Fruit fly (Drosophila melanogaster) whole organism, embryonic: ENCODE measurements around the gene CG17982.

ENCODE experiments used
- Adf1 ChIP-seq: fragments of 200-800 bp; sonication (Bioruptor generic); IDR thresholded peaks from 2 replicates; pipeline ENCODE4 v1.3.6; 2022; ENCODE audit warnings: missing biosample characterization, missing genetic modification characterization
- Bdp1 ChIP-seq: fragments of 200-800 bp; sonication (Bioruptor generic); optimal IDR thresholded peaks from 3 replicates; lab custom pipeline; 2016; ENCODE audit warnings: missing biosample characterization, missing genetic modification characterization
- C15 ChIP-seq: fragments of 200-800 bp; sonication (Bioruptor generic); IDR thresholded peaks from 3 replicates; pipeline ENCODE4 v1.3.6; 2022; ENCODE audit warnings: missing biosample characterization, missing genetic modification characterization
- CG10366 ChIP-seq: fragments of 200-800 bp; sonication (Bioruptor generic); IDR thresholded peaks from 2 replicates; pipeline ENCODE4 v1.3.6; 2022; ENCODE audit warnings: missing biosample characterization, missing genetic modification characterization
- CG10462 ChIP-seq: fragments of 200-800 bp; sonication (Bioruptor generic); optimal IDR thresholded peaks from 2 replicates; lab custom pipeline; 2016; ENCODE audit warnings: missing biosample characterization, missing genetic modification characterization
- CG12769 ChIP-seq: fragments of 200-800 bp; sonication (Bioruptor generic); optimal IDR thresholded peaks from 2 replicates; lab custom pipeline; 2019; ENCODE audit warnings: missing biosample characterization, mild to moderate bottlenecking, missing genetic modification characterization, moderate library complexity
- CG13296 ChIP-seq: fragments of 200-800 bp; sonication (Bioruptor generic); optimal IDR thresholded peaks from 3 replicates; lab custom pipeline; 2018; ENCODE audit warnings: missing biosample characterization, mild to moderate bottlenecking, missing genetic modification characterization
- CG14667 ChIP-seq: fragments of 200-800 bp; sonication (Bioruptor generic); IDR thresholded peaks from 2 replicates; pipeline ENCODE4 v1.3.6; 2022; ENCODE audit warnings: missing biosample characterization, missing genetic modification characterization
- CG1603 ChIP-seq: fragments of 200-800 bp; sonication (Bioruptor generic); optimal IDR thresholded peaks from 2 replicates; lab custom pipeline; 2019; ENCODE audit warnings: missing biosample characterization, mild to moderate bottlenecking, missing genetic modification characterization, moderate library complexity
- CG16779 ChIP-seq: fragments of 200-800 bp; sonication (Bioruptor generic); IDR thresholded peaks from 2 replicates; pipeline ENCODE4 v1.3.6; 2022; ENCODE audit warnings: missing biosample characterization, missing genetic modification characterization
- CG16815 ChIP-seq: fragments of 200-800 bp; sonication (Bioruptor generic); optimal IDR thresholded peaks from 3 replicates; lab custom pipeline; 2017; ENCODE audit warnings: missing biosample characterization, mild to moderate bottlenecking, missing genetic modification characterization
- CG17568 ChIP-seq: fragments of 200-800 bp; sonication (Bioruptor generic); optimal IDR thresholded peaks from 2 replicates; lab custom pipeline; 2018; ENCODE audit warnings: missing biosample characterization, mild to moderate bottlenecking, missing genetic modification characterization, moderate library complexity
- CG2116 ChIP-seq: fragments of 200-800 bp; sonication (Bioruptor generic); optimal IDR thresholded peaks from 3 replicates; lab custom pipeline; 2018; ENCODE audit warnings: missing biosample characterization, mild to moderate bottlenecking, missing genetic modification characterization
- CG3847 ChIP-seq: fragments of 200-800 bp; sonication (Bioruptor generic); IDR thresholded peaks from 2 replicates; pipeline ENCODE4 v1.3.6; 2022; ENCODE audit warnings: missing biosample characterization, missing genetic modification characterization
- CG4424 ChIP-seq: fragments of 200-800 bp; sonication (Bioruptor generic); optimal IDR thresholded peaks from 3 replicates; lab custom pipeline; 2016; ENCODE audit warnings: missing biosample characterization, missing genetic modification characterization
- CG9797 ChIP-seq: fragments of 200-800 bp; sonication (Bioruptor generic); optimal IDR thresholded peaks from 3 replicates; lab custom pipeline; 2018; ENCODE audit warnings: missing biosample characterization, mild to moderate bottlenecking, missing genetic modification characterization
- CG9932 ChIP-seq: fragments of 200-800 bp; sonication (Bioruptor generic); IDR thresholded peaks from 2 replicates; pipeline ENCODE4 v1.3.6; 2022; ENCODE audit warnings: missing biosample characterization, missing genetic modification characterization
- CoRest ChIP-seq: fragments of 200-800 bp; sonication (Bioruptor generic); optimal IDR thresholded peaks from 3 replicates; lab custom pipeline; 2018; ENCODE audit warnings: missing biosample characterization, mild to moderate bottlenecking, missing genetic modification characterization, moderate library complexity
- Doc2 ChIP-seq: fragments of 200-800 bp; sonication (Bioruptor generic); IDR thresholded peaks from 2 replicates; pipeline ENCODE4 v1.3.6; 2022; ENCODE audit warnings: missing biosample characterization, missing genetic modification characterization
- Doc3 ChIP-seq: fragments of 200-800 bp; sonication (Bioruptor generic); IDR thresholded peaks from 3 replicates; pipeline ENCODE4 v1.3.6; 2022; ENCODE audit warnings: missing biosample characterization, missing genetic modification characterization; ENCODE audit not compliant: partially characterized antibody
- Drgx ChIP-seq: fragments of 200-800 bp; sonication (Bioruptor generic); IDR thresholded peaks from 2 replicates; pipeline ENCODE4 v1.3.6; 2022; ENCODE audit warnings: missing biosample characterization, missing genetic modification characterization
- E2f2 ChIP-seq: fragments of 200-800 bp; sonication (Bioruptor generic); IDR thresholded peaks from 2 replicates; pipeline ENCODE4 v1.3.6; 2022; ENCODE audit warnings: missing biosample characterization, missing genetic modification characterization
- Fer1 ChIP-seq: fragments of 200-800 bp; sonication (Bioruptor generic); optimal IDR thresholded peaks from 2 replicates; lab custom pipeline; 2017; ENCODE audit warnings: missing biosample characterization, mild to moderate bottlenecking, missing genetic modification characterization
- H15 ChIP-seq: fragments of 200-800 bp; sonication (Bioruptor generic); IDR thresholded peaks from 3 replicates; pipeline ENCODE4 v1.3.6; 2022; ENCODE audit warnings: missing biosample characterization, missing genetic modification characterization
- Hr51 ChIP-seq, 2 experiments: fragments of 200-800 bp; sonication (Bioruptor generic); optimal IDR thresholded peaks; 2 replicates in 1 of 2; 3 replicates in 1 of 2; lab custom pipeline; 2016 to 2018; ENCODE audit warnings: missing biosample characterization in 2 of 2, missing genetic modification characterization in 2 of 2, mild to moderate bottlenecking in 1 of 2, moderate library complexity in 1 of 2
- Mrtf ChIP-seq: fragments of 200-800 bp; sonication (Bioruptor generic); IDR thresholded peaks from 3 replicates; pipeline ENCODE4 v1.3.6; 2022; ENCODE audit warnings: missing biosample characterization, missing genetic modification characterization
- Pdp1 ChIP-seq, 2 experiments: fragments of 200-800 bp; sonication (Bioruptor generic); optimal IDR thresholded peaks; 3 replicates each; lab custom pipeline; 2016; ENCODE audit warnings: missing biosample characterization in 2 of 2, missing genetic modification characterization in 2 of 2, mild to moderate bottlenecking in 1 of 2, moderate library complexity in 1 of 2
- Sox100B ChIP-seq: fragments of 200-800 bp; sonication (Bioruptor generic); optimal IDR thresholded peaks from 3 replicates; lab custom pipeline; 2018; ENCODE audit warnings: missing biosample characterization, mild to moderate bottlenecking, missing genetic modification characterization
- Sry-β ChIP-seq: fragments of 200-800 bp; sonication (Bioruptor generic); optimal IDR thresholded peaks from 2 replicates; lab custom pipeline; 2018; ENCODE audit warnings: missing biosample characterization, mild to moderate bottlenecking, missing genetic modification characterization, moderate library complexity
- Taf1 ChIP-seq: fragments of 200-800 bp; sonication (Bioruptor generic); IDR thresholded peaks from 2 replicates; pipeline ENCODE4 v1.3.6; 2022; ENCODE audit warnings: missing biosample characterization, missing genetic modification characterization
- amos ChIP-seq: fragments of 200-800 bp; sonication (Bioruptor generic); IDR thresholded peaks from 2 replicates; pipeline ENCODE4 v1.3.6; 2022; ENCODE audit warnings: missing biosample characterization, missing genetic modification characterization; ENCODE audit not compliant: partially characterized antibody
- az2 ChIP-seq: fragments of 200-800 bp; sonication (Bioruptor generic); optimal IDR thresholded peaks from 3 replicates; lab custom pipeline; 2016; ENCODE audit warnings: missing biosample characterization, missing genetic modification characterization
- crp ChIP-seq, 2 experiments: fragments of 200-800 bp; sonication (Bioruptor generic); optimal IDR thresholded peaks; 2 replicates in 1 of 2; 3 replicates in 1 of 2; lab custom pipeline; 2017; ENCODE audit warnings: missing biosample characterization in 2 of 2, missing genetic modification characterization in 2 of 2, mild to moderate bottlenecking in 1 of 2, moderate library complexity in 1 of 2
- dati ChIP-seq: fragments of 200-800 bp; sonication (Bioruptor generic); IDR thresholded peaks from 2 replicates; pipeline ENCODE4 v1.3.6; 2022; ENCODE audit warnings: missing biosample characterization, missing genetic modification characterization
- dysf ChIP-seq: fragments of 200-800 bp; sonication (Bioruptor generic); IDR thresholded peaks from 3 replicates; pipeline ENCODE4 v1.3.6; 2022; ENCODE audit warnings: missing biosample characterization, missing genetic modification characterization
- fd64A ChIP-seq: fragments of 200-800 bp; sonication (Bioruptor generic); optimal IDR thresholded peaks from 3 replicates; lab custom pipeline; 2018; ENCODE audit warnings: missing biosample characterization, mild to moderate bottlenecking, missing genetic modification characterization
- gsb-n ChIP-seq: fragments of 200-800 bp; sonication (Bioruptor generic); optimal IDR thresholded peaks from 3 replicates; lab custom pipeline; 2018; ENCODE audit warnings: missing biosample characterization, mild to moderate bottlenecking, missing genetic modification characterization
- insv ChIP-seq, 2 experiments: fragments of 200-800 bp; sonication (Bioruptor generic); optimal IDR thresholded peaks; 3 replicates each; lab custom pipeline; 2016 to 2018; ENCODE audit warnings: missing biosample characterization in 2 of 2, missing genetic modification characterization in 2 of 2
- lmd ChIP-seq: fragments of 200-800 bp; sonication (Bioruptor generic); IDR thresholded peaks from 2 replicates; pipeline ENCODE4 v1.3.6; 2022; ENCODE audit warnings: missing biosample characterization, missing genetic modification characterization
- mld ChIP-seq: fragments of 200-800 bp; sonication (Bioruptor generic); IDR thresholded peaks from 3 replicates; pipeline ENCODE4 v1.3.6; 2022; ENCODE audit warnings: missing biosample characterization, missing genetic modification characterization; ENCODE audit not compliant: partially characterized antibody
- nmo ChIP-seq: fragments of 200-800 bp; sonication (Bioruptor generic); optimal IDR thresholded peaks from 2 replicates; lab custom pipeline; 2018; ENCODE audit warnings: missing biosample characterization, mild to moderate bottlenecking, missing genetic modification characterization, moderate library complexity
- p53 ChIP-seq: fragments of 200-800 bp; sonication (Bioruptor generic); optimal IDR thresholded peaks from 2 replicates; lab custom pipeline; 2016; ENCODE audit warnings: missing biosample characterization, missing genetic modification characterization
- pita ChIP-seq: fragments of 200-800 bp; sonication (Bioruptor generic); optimal IDR thresholded peaks from 2 replicates; lab custom pipeline; 2017; ENCODE audit warnings: missing biosample characterization, mild to moderate bottlenecking, missing genetic modification characterization
- slou ChIP-seq: fragments of 200-800 bp; sonication (Bioruptor generic); optimal IDR thresholded peaks from 3 replicates; lab custom pipeline; 2016; ENCODE audit warnings: missing biosample characterization, missing genetic modification characterization
- tgo ChIP-seq: fragments of 200-800 bp; sonication (Bioruptor generic); IDR thresholded peaks from 3 replicates; pipeline ENCODE4 v1.3.6; 2022; ENCODE audit warnings: missing biosample characterization, missing genetic modification characterization
- trem ChIP-seq: fragments of 200-800 bp; optimal IDR thresholded peaks from 3 replicates; lab custom pipeline; 2019; ENCODE audit warnings: missing biosample characterization, mild to moderate bottlenecking, missing genetic modification characterization, moderate library complexity
- vvl ChIP-seq: fragments of 200-800 bp; sonication (Bioruptor generic); IDR thresholded peaks from 2 replicates; pipeline ENCODE4 v1.3.6; 2022; ENCODE audit warnings: missing biosample characterization, missing genetic modification characterization
- wek ChIP-seq: fragments of 200-800 bp; sonication (Bioruptor generic); optimal IDR thresholded peaks from 3 replicates; lab custom pipeline; 2018; ENCODE audit warnings: missing biosample characterization, mild to moderate bottlenecking, missing genetic modification characterization, moderate library complexity

Gene CG17982

DNA sequence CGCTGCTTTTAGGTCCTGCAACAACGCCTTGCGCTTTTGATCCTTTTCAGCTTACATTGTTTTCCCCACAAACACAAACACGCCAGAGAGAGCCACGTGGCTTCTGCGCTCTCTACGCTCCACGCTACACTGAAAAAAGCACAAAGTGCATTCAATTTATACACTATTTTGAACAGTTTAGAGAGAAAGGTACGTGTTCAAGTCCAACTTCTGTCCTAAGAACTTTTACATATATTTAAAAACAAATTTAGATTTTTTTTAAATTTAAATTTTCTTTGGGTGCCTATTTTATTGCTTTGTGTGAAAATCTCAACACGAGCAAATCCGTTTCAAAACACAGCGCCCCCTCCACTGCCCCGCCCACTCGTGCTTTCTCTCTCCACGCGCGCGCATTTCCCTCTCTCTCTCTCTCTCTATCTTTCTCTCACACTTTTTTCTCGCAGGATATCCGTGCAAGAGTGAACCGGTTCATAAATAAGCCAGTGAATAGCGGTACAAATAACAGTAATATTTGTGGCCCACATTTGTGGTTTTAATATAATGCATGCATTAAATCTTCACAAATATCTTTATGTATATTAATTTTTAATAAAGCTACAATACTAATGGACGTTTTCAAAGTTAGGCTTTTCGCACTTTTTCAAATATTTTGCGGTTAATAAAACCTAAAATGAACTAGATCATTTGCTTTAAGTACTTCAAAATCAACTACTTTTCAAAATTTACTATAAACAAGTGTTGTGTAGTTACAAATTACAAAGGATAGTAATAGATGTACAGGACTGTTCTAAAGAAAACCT, 43.4 kb downstream of the CG17982 start (continued):
- peak; percentile 81; the same call in 2 of the 3 replicates for TF ChIP-seq H15 (GFP tag; lab: Robert Waterston, UW)
- peak; percentile 61 for TF ChIP-seq CG16815
- TF ChIP-seq CoRest (tag; lab: Kevin White, UChicago) = peak; percentile 77
- no peak for TF ChIP-seq wek (GFP tag; lab: Kevin White, UChicago)
- no peak for TF ChIP-seq Doc3
- peak; percentile 49 for TF ChIP-seq fd64A (GFP tag; lab: Kevin White, UChicago)
- peak; percentile 63 for TF ChIP-seq Adf1 (GFP tag; lab: Robert Waterston, UW)
- peak; percentile 67 for TF ChIP-seq CG12769 (tag; lab: Kevin White, UChicago)
- TF ChIP-seq tgo = peak; percentile 86
- peak; percentile 59 for TF ChIP-seq dati (GFP tag; lab: Robert Waterston, UW)
- peak; percentile 39 for TF ChIP-seq CG10462 (GFP tag; lab: Kevin White, UChicago)
- peak; percentile 85 for TF ChIP-seq lmd (GFP tag; lab: Robert Waterston, UW)
- TF ChIP-seq Bdp1 (GFP tag; lab: Kevin White, UChicago) = peak; percentile 31
- peak; percentile 69; the same call in 1 of the 3 replicates for TF ChIP-seq C15
- peak; percentile 49 to 87 for TF ChIP-seq Hr51 (GFP tag; optimal IDR thresholded peaks at IDR 0.05; lab: Kevin White, UChicago)
- TF ChIP-seq Doc2 (GFP tag; lab: Robert Waterston, UW) = no peak
- peak; percentile 51; the same call in 1 of the 2 replicates for TF ChIP-seq Taf1
- TF ChIP-seq Drgx (GFP tag; lab: Robert Waterston, UW) = peak; percentile 91
- TF ChIP-seq CG13296 = peak; percentile 84
- peak; percentile 90 for TF ChIP-seq dysf
- TF ChIP-seq, all 482 proteins: peak for 362

DNA sequence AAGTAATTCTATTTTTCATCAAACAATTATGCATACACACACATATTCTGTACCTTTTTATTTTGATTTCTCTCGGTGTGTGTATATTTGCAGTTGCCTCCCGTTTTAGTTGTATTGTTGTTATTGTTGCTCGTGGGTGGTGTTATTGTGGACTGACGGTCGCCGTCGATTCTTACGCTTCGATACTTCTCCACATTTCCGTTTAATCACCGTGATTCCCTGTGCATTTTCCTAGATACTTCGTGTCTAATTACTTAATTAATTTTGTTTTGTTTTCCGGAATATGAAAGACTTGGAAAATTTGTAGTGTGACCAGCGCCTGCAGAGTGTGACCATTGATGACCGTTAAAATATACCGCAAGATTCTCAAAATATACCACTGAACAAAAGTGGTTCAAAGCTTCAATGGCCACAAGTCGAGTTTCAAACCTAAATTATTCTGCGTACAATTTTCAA, 49.9 kb downstream of the CG17982 start, which contains the start of gene UbcE2H:
UbcE2H (minus strand) TSS at position 343 of the 456 bp plus-strand sequence.
- TF ChIP-seq CG1603 (tag; lab: Kevin White, UChicago) = peak; percentile 71
- TF ChIP-seq CG14667 (GFP tag; lab: Robert Waterston, UW) = no peak
- TF ChIP-seq amos (GFP tag; lab: Robert Waterston, UW) = no peak; the same call in 1 of the 2 replicates
- no peak for TF ChIP-seq mld
- TF ChIP-seq az2 (GFP tag; lab: Kevin White, UChicago) = no peak
- TF ChIP-seq CG9797 = peak; percentile 92
- TF ChIP-seq CG9932 (GFP tag; lab: Robert Waterston, UW) = no peak
- TF ChIP-seq CG4424 (GFP tag; lab: Kevin White, UChicago) = no peak
- peak; percentile 63 for TF ChIP-seq trem (tag; lab: Kevin White, UChicago)
- TF ChIP-seq CG16779 (GFP tag; lab: Robert Waterston, UW) = no peak
- no peak for TF ChIP-seq CG16815
- no peak for TF ChIP-seq Sry-β (GFP tag; lab: Kevin White, UChicago)
- TF ChIP-seq slou (GFP tag; lab: Kevin White, UChicago) = no peak
- TF ChIP-seq CoRest (tag; lab: Kevin White, UChicago) = peak; percentile 60
- TF ChIP-seq insv (GFP tag; optimal IDR thresholded peaks at IDR 0.05; lab: Kevin White, UChicago) = peak in 1 of 2 experiments; percentile 7
- no peak for TF ChIP-seq gsb-n (tag; lab: Kevin White, UChicago)
- TF ChIP-seq Fer1 (GFP tag; lab: Kevin White, UChicago) = no peak
- no peak for TF ChIP-seq p53
- peak; percentile 70 for TF ChIP-seq pita (GFP tag; lab: Kevin White, UChicago)
- TF ChIP-seq nmo = peak; percentile 1
- peak; percentile 77 for TF ChIP-seq vvl
- no peak for TF ChIP-seq Mrtf (GFP tag; lab: Robert Waterston, UW)
- TF ChIP-seq E2f2 = peak; percentile 82
- TF ChIP-seq crp (GFP tag; optimal IDR thresholded peaks at IDR 0.05; lab: Kevin White, UChicago) = peak in 1 of 2 experiments; percentile 15
- TF ChIP-seq CG3847 (GFP tag; lab: Robert Waterston, UW) = peak; percentile 37; the same call in 1 of the 2 replicates
- TF ChIP-seq Sox100B (GFP tag; lab: Kevin White, UChicago) = no peak
- peak; percentile 14 for TF ChIP-seq CG17568 (GFP tag; lab: Kevin White, UChicago)
- peak; percentile 58 for TF ChIP-seq CG2116
- TF ChIP-seq Pdp1 (GFP tag; optimal IDR thresholded peaks at IDR 0.05; lab: Kevin White, UChicago) = peak in 1 of 2 experiments; percentile 39
- no peak for TF ChIP-seq CG10366
